Fruit fly (Drosophila melanogaster): ENCODE data around the gene Samuel.

Gene Samuel

dm6 chr2L:11113011-11113528, 46.3 kb upstream of the Samuel start, which contains the start of gene Idua:
Gene Idua (minus strand): TSS chr2L:11113061.
- TF ChIP-seq CG11504 (tag; optimal IDR thresholded peaks at IDR 0.05) (no peak), CG10366 (GFP tag; IDR thresholded peaks at IDR 0.05) (peak; percentile 25; the same call in 1 of the 2 replicates), CG9817 (tag; optimal IDR thresholded peaks at IDR 0.05) (peak; percentile 59), vvl (GFP tag; IDR thresholded peaks at IDR 0.05) (peak; percentile 50), bbx (GFP tag; IDR thresholded peaks at IDR 0.05; ENCODE audit: partially characterized antibody) (no peak), gce (GFP tag; IDR thresholded peaks at IDR 0.05) (no peak), Doc2 (GFP tag; IDR thresholded peaks at IDR 0.05) (no peak), Aef1 (GFP tag; IDR thresholded peaks at IDR 0.05) (peak; percentile 47; the same call in 2 of the 3 replicates), Lim3 (GFP tag; IDR thresholded peaks at IDR 0.05) (no peak), stc (GFP tag; IDR thresholded peaks at IDR 0.05) (peak; percentile 67), Poxn (GFP tag; IDR thresholded peaks at IDR 0.05) (no peak), CG9609 (GFP tag; optimal IDR thresholded peaks at IDR 0.05) (no peak), CG17361 (GFP tag; IDR thresholded peaks at IDR 0.05) (no peak), Gug (GFP tag; IDR thresholded peaks at IDR 0.05) (peak; percentile 69), NfI (GFP tag; optimal IDR thresholded peaks at IDR 0.05) (peak; percentile 69), CG6765 (GFP tag; optimal IDR thresholded peaks at IDR 0.05) (peak; percentile 72), CG6689 (GFP tag; IDR thresholded peaks at IDR 0.05) (peak; percentile 74), ab (GFP tag; optimal IDR thresholded peaks at IDR 0.05) (no peak), hbn (GFP tag; IDR thresholded peaks at IDR 0.05; ENCODE audit: partially characterized antibody) (no peak), CG7786 (GFP tag; optimal IDR thresholded peaks at IDR 0.05) (no peak), Spps (tag; optimal IDR thresholded peaks at IDR 0.05) (no peak), Hmx (GFP tag; optimal IDR thresholded peaks at IDR 0.05) (no peak), CG4360 (GFP tag; IDR thresholded peaks at IDR 0.05) (no peak), D19A (tag; optimal IDR thresholded peaks at IDR 0.05) (no peak), CG3847 (GFP tag; IDR thresholded peaks at IDR 0.05) (peak; percentile 53), Hr51 (GFP tag; optimal IDR thresholded peaks at IDR 0.05) (peak in 1 of 2 experiments; percentile 21), CG33557 (GFP tag; optimal IDR thresholded peaks at IDR 0.05) (no peak), CG11695 (GFP tag; IDR thresholded peaks at IDR 0.05) (peak; percentile 70; the same call in 2 of the 3 replicates), trh (GFP tag; optimal IDR thresholded peaks at IDR 0.05) (no peak), CG14965 (GFP tag; optimal IDR thresholded peaks at IDR 0.05; ENCODE audit: borderline replicate concordance) (no peak), Hr3 (GFP tag; optimal IDR thresholded peaks at IDR 0.05) (peak; percentile 52), lbe (GFP tag; optimal IDR thresholded peaks at IDR 0.05) (no peak), CG18476 (GFP tag; optimal IDR thresholded peaks at IDR 0.05) (peak; percentile 48), CG18599 (GFP tag; optimal IDR thresholded peaks at IDR 0.05) (peak; percentile 91), pb (GFP tag; optimal IDR thresholded peaks at IDR 0.05) (no peak), CG11723 (GFP tag; optimal IDR thresholded peaks at IDR 0.05) (no peak), ewg (GFP tag; optimal IDR thresholded peaks at IDR 0.05) (peak; percentile 39), Hr78 (GFP tag; optimal IDR thresholded peaks at IDR 0.05) (no peak), shn (GFP tag; optimal IDR thresholded peaks at IDR 0.05) (no peak), CG2116 (GFP tag; optimal IDR thresholded peaks at IDR 0.05) (peak; percentile 22), CG32532 (GFP tag; IDR thresholded peaks at IDR 0.05) (peak; percentile 79), fd3F (GFP tag; optimal IDR thresholded peaks at IDR 0.05) (peak; percentile 53), Xbp1 (GFP tag; optimal IDR thresholded peaks at IDR 0.05) (peak; percentile 61), peb (GFP tag; IDR thresholded peaks at IDR 0.05) (peak; percentile 61), chinmo (GFP tag; IDR thresholded peaks at IDR 0.05; ENCODE audit: partially characterized antibody) (0 out of 4 replicates have a peak, but pooled peaks have one; percentile 48), CG10565 (GFP tag; optimal IDR thresholded peaks at IDR 0.05) (no peak), CG17829 (tag; optimal IDR thresholded peaks at IDR 0.05) (peak; percentile 58), Atf3 (GFP tag; optimal IDR thresholded peaks at IDR 0.05) (peak; percentile 36), CG15601 (tag; optimal IDR thresholded peaks at IDR 0.05) (peak; percentile 67), B-H1 (GFP tag; IDR thresholded peaks at IDR 0.05) (peak; percentile 16; the same call in 1 of the 3 replicates)

Data from whole organism, embryonic.